Worm (Caenorhabditis elegans) whole organism, midembryonic: ENCODE measurements around the gene col-130.

Source experiments
- med-1 ChIP-seq: sonication (generic microtip); optimal IDR thresholded peaks from 2 replicates; lab custom pipeline; 2017; ENCODE audit warnings: missing genetic modification characterization, mild to moderate bottlenecking, missing compliant biosample characterization, antibody characterized with exemption, missing genetic modification reagents; ENCODE audit not compliant: insufficient read depth
- tab-1 ChIP-seq: fragments of 200-800 bp; sonication (Bioruptor generic); IDR thresholded peaks from 2 replicates; pipeline ENCODE4 v1.3.6; 2022; ENCODE audit warnings: missing genetic modification characterization, missing compliant biosample characterization

DNA sequence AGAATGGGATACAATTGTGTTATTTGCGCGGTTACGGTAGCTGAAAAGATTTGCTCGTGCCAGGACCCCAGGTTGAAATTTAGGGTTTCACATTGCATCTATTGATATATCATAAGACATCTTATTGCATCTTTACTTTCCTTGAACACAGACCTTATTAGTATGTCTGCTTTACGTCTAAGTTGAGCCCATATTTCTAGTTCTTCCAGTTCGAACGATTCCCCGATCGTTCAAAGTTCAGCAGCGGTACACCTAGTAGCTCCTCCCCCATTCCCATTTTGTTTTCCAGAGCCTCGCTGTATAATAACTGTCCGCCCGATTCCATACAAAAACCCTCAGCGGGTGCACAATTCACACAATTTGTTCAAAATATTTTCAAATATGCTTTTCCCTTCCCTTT is 13.4 kb upstream of the col-130 start, which contains the start of gene C25G4.17:
- TF ChIP-seq tab-1 (GFP tag; lab: Robert Waterston, UW) (no peak), med-1 (GFP tag; lab: Kevin White, UChicago) (no peak)
